Fruit fly (Drosophila melanogaster) whole organism, embryonic: ENCODE results near the gene CG31883.

Experiments used
- ATbp ChIP-seq: fragments of 200-800 bp; sonication (Bioruptor generic); optimal IDR thresholded peaks from 2 replicates; lab custom pipeline; 2017; ENCODE audit warnings: missing biosample characterization, mild to moderate bottlenecking, missing genetic modification characterization, missing genetic modification reagents
- Atf3 ChIP-seq: fragments of 200-800 bp; sonication (Bioruptor generic); optimal IDR thresholded peaks from 3 replicates; lab custom pipeline; 2016; ENCODE audit warnings: missing biosample characterization, missing genetic modification characterization
- B-H2 ChIP-seq: fragments of 200-800 bp; sonication (Bioruptor generic); optimal IDR thresholded peaks from 2 replicates; lab custom pipeline; 2018; ENCODE audit warnings: missing biosample characterization, mild to moderate bottlenecking, missing genetic modification characterization
- Bdp1 ChIP-seq: fragments of 200-800 bp; sonication (Bioruptor generic); optimal IDR thresholded peaks from 3 replicates; lab custom pipeline; 2016; ENCODE audit warnings: missing biosample characterization, missing genetic modification characterization
- C15 ChIP-seq: fragments of 200-800 bp; sonication (Bioruptor generic); IDR thresholded peaks from 3 replicates; pipeline ENCODE4 v1.3.6; 2022; ENCODE audit warnings: missing biosample characterization, missing genetic modification characterization
- CG10979 ChIP-seq: fragments of 200-800 bp; sonication (Bioruptor generic); optimal IDR thresholded peaks from 2 replicates; lab custom pipeline; 2018; ENCODE audit warnings: missing biosample characterization, mild to moderate bottlenecking, missing genetic modification characterization, moderate library complexity
- CG12659 ChIP-seq: fragments of 200-800 bp; sonication (Bioruptor generic); optimal IDR thresholded peaks from 3 replicates; lab custom pipeline; 2017; ENCODE audit warnings: mild to moderate bottlenecking, missing biosample characterization, missing genetic modification reagents, missing genetic modification characterization
- CG13287 ChIP-seq: fragments of 200-800 bp; sonication (Bioruptor generic); IDR thresholded peaks from 2 replicates; pipeline ENCODE4 v1.3.6; 2022; ENCODE audit warnings: missing biosample characterization, missing genetic modification characterization; ENCODE audit not compliant: partially characterized antibody
- CG13296 ChIP-seq: fragments of 200-800 bp; sonication (Bioruptor generic); optimal IDR thresholded peaks from 3 replicates; lab custom pipeline; 2018; ENCODE audit warnings: missing biosample characterization, mild to moderate bottlenecking, missing genetic modification characterization
- CG15514 ChIP-seq: fragments of 200-800 bp; sonication (Bioruptor generic); optimal IDR thresholded peaks from 3 replicates; lab custom pipeline; 2017; ENCODE audit warnings: missing biosample characterization, missing genetic modification characterization, mild to moderate bottlenecking, moderate library complexity, missing genetic modification reagents
- CG15696 ChIP-seq: fragments of 200-800 bp; sonication (Bioruptor generic); optimal IDR thresholded peaks from 2 replicates; lab custom pipeline; 2019; ENCODE audit warnings: missing biosample characterization, mild to moderate bottlenecking, missing genetic modification characterization, moderate library complexity
- CG3407 ChIP-seq: fragments of 200-800 bp; sonication (Bioruptor generic); optimal IDR thresholded peaks from 2 replicates; lab custom pipeline; 2018; ENCODE audit warnings: missing biosample characterization, mild to moderate bottlenecking, missing genetic modification characterization
- CG3995 ChIP-seq: fragments of 200-800 bp; sonication (Bioruptor generic); optimal IDR thresholded peaks from 3 replicates; lab custom pipeline; 2016; ENCODE audit warnings: missing biosample characterization, missing genetic modification characterization
- CG43689 ChIP-seq: fragments of 200-800 bp; sonication (Bioruptor generic); IDR thresholded peaks from 2 replicates; pipeline ENCODE4 v1.3.6; 2022; ENCODE audit warnings: missing biosample characterization, missing genetic modification characterization
- CG6689 ChIP-seq: fragments of 200-800 bp; sonication (Bioruptor generic); IDR thresholded peaks from 2 replicates; pipeline ENCODE4 v1.3.6; 2022; ENCODE audit warnings: missing biosample characterization, missing genetic modification characterization
- CG7745 ChIP-seq: fragments of 200-800 bp; sonication (Bioruptor generic); optimal IDR thresholded peaks from 2 replicates; lab custom pipeline; 2018; ENCODE audit warnings: missing biosample characterization, mild to moderate bottlenecking, missing genetic modification characterization, moderate library complexity
- CG8388 ChIP-seq: fragments of 200-800 bp; sonication (Bioruptor generic); optimal IDR thresholded peaks from 2 replicates; lab custom pipeline; 2019; ENCODE audit warnings: missing biosample characterization, mild to moderate bottlenecking, missing genetic modification characterization, moderate library complexity
- CG9727 ChIP-seq: fragments of 200-800 bp; sonication (Bioruptor generic); optimal IDR thresholded peaks from 3 replicates; lab custom pipeline; 2017; ENCODE audit warnings: missing biosample characterization, mild to moderate bottlenecking, missing genetic modification characterization
- CHES-1-like ChIP-seq: fragments of 200-800 bp; sonication (Bioruptor generic); optimal IDR thresholded peaks from 2 replicates; lab custom pipeline; 2016; ENCODE audit warnings: missing biosample characterization, missing genetic modification characterization
- CkIIα-i1 ChIP-seq: fragments of 200-800 bp; sonication (Bioruptor generic); IDR thresholded peaks from 2 replicates; pipeline ENCODE4 v1.3.6; 2022; ENCODE audit warnings: missing biosample characterization, missing genetic modification characterization
- Hey ChIP-seq: fragments of 200-800 bp; sonication (Bioruptor generic); optimal IDR thresholded peaks from 3 replicates; lab custom pipeline; 2018; ENCODE audit warnings: missing biosample characterization, mild to moderate bottlenecking, missing genetic modification characterization
- HmgD ChIP-seq: fragments of 200-800 bp; sonication (Bioruptor generic); optimal IDR thresholded peaks from 3 replicates; lab custom pipeline; 2016; ENCODE audit warnings: missing biosample characterization, missing genetic modification characterization
- Hr51 ChIP-seq, 2 experiments: fragments of 200-800 bp; sonication (Bioruptor generic); optimal IDR thresholded peaks; 2 replicates in 1 of 2; 3 replicates in 1 of 2; lab custom pipeline; 2016 to 2018; ENCODE audit warnings: missing biosample characterization in 2 of 2, missing genetic modification characterization in 2 of 2, mild to moderate bottlenecking in 1 of 2, moderate library complexity in 1 of 2
- Lpt ChIP-seq: fragments of >200 bp; optimal IDR thresholded peaks from 2 replicates; lab custom pipeline; 2018; ENCODE audit warnings: missing biosample characterization, missing genetic modification characterization
- Med ChIP-seq: fragments of 200-800 bp; sonication (Bioruptor generic); peaks from one replicate; lab custom pipeline; 2016; ENCODE audit warnings: missing biosample characterization, missing genetic modification characterization, mild to moderate bottlenecking, inconsistent platforms, moderate library complexity
- Ptx1 ChIP-seq: fragments of 200-800 bp; sonication (Bioruptor generic); IDR thresholded peaks from 2 replicates; pipeline ENCODE4 v1.3.6; 2022; ENCODE audit warnings: missing biosample characterization, missing genetic modification characterization
- Rx ChIP-seq: fragments of 200-800 bp; sonication (Bioruptor generic); IDR thresholded peaks from 2 replicates; pipeline ENCODE4 v1.3.6; 2022; ENCODE audit warnings: missing biosample characterization, missing genetic modification characterization
- Taf1 ChIP-seq: fragments of 200-800 bp; sonication (Bioruptor generic); IDR thresholded peaks from 2 replicates; pipeline ENCODE4 v1.3.6; 2022; ENCODE audit warnings: missing biosample characterization, missing genetic modification characterization
- abd-A ChIP-seq: fragments of 200-800 bp; sonication (Bioruptor generic); optimal IDR thresholded peaks from 3 replicates; lab custom pipeline; 2019; ENCODE audit warnings: missing biosample characterization, mild to moderate bottlenecking, missing genetic modification characterization, moderate library complexity
- az2 ChIP-seq: fragments of 200-800 bp; sonication (Bioruptor generic); optimal IDR thresholded peaks from 3 replicates; lab custom pipeline; 2016; ENCODE audit warnings: missing biosample characterization, missing genetic modification characterization
- chinmo ChIP-seq: fragments of 200-800 bp; sonication (Bioruptor generic); IDR thresholded peaks from 4 replicates; pipeline ENCODE4 v1.3.6; 2022; ENCODE audit warnings: missing biosample characterization, missing genetic modification characterization; ENCODE audit not compliant: partially characterized antibody
- chm ChIP-seq: fragments of 200-800 bp; sonication (Bioruptor generic); IDR thresholded peaks from 2 replicates; pipeline ENCODE4 v1.3.6; 2022; ENCODE audit warnings: missing biosample characterization, missing genetic modification characterization
- ci ChIP-seq: fragments of 200-800 bp; sonication (Bioruptor generic); IDR thresholded peaks from 3 replicates; pipeline ENCODE4 v1.3.6; 2022; ENCODE audit warnings: missing biosample characterization, missing genetic modification characterization
- croc ChIP-seq: fragments of 200-800 bp; sonication (Bioruptor generic); conservative IDR thresholded peaks from 3 replicates; pipeline ENCODE4 v1.3.6; 2022; ENCODE audit warnings: missing biosample characterization, missing genetic modification characterization
- da ChIP-seq: fragments of 200-800 bp; sonication (Bioruptor generic); optimal IDR thresholded peaks from 2 replicates; lab custom pipeline; 2016; ENCODE audit warnings: missing biosample characterization, missing genetic modification characterization
- fd96Cb ChIP-seq: fragments of 200-800 bp; sonication (Bioruptor generic); optimal IDR thresholded peaks from 2 replicates; lab custom pipeline; 2018; ENCODE audit warnings: missing biosample characterization, mild to moderate bottlenecking, missing genetic modification characterization, moderate library complexity
- gcm2 ChIP-seq: fragments of 200-800 bp; sonication (Bioruptor generic); optimal IDR thresholded peaks from 2 replicates; lab custom pipeline; 2016; ENCODE audit warnings: missing biosample characterization, missing genetic modification characterization
- hkb ChIP-seq, 2 experiments: fragments of 200-800 bp in 1 of 2; fragments of >200 bp in 1 of 2; sonication (Bioruptor generic) in 1 of 2; IDR thresholded peaks in 1 of 2; optimal IDR thresholded peaks in 1 of 2; 2 replicates each; pipeline versions ENCODE4 v1.3.6 to Lab custom; 2017 to 2022; ENCODE audit warnings: missing biosample characterization in 1 of 2, missing genetic modification characterization in 1 of 2
- kah ChIP-seq: fragments of 200-800 bp; sonication (Bioruptor generic); optimal IDR thresholded peaks from 2 replicates; lab custom pipeline; 2018; ENCODE audit warnings: missing biosample characterization, mild to moderate bottlenecking, missing genetic modification characterization
- maf-S ChIP-seq: fragments of 200-800 bp; sonication (Bioruptor generic); optimal IDR thresholded peaks from 2 replicates; lab custom pipeline; 2016; ENCODE audit warnings: missing biosample characterization, missing genetic modification characterization
- nau ChIP-seq: fragments of 200-800 bp; sonication (Bioruptor generic); optimal IDR thresholded peaks from 3 replicates; lab custom pipeline; 2017; ENCODE audit warnings: missing biosample characterization, mild to moderate bottlenecking, missing genetic modification characterization, missing genetic modification reagents
- pita ChIP-seq: fragments of 200-800 bp; sonication (Bioruptor generic); optimal IDR thresholded peaks from 2 replicates; lab custom pipeline; 2017; ENCODE audit warnings: missing biosample characterization, mild to moderate bottlenecking, missing genetic modification characterization
- pros ChIP-seq: fragments of 200-800 bp; sonication (Bioruptor generic); optimal IDR thresholded peaks from 3 replicates; lab custom pipeline; 2019; ENCODE audit warnings: missing biosample characterization, mild to moderate bottlenecking, missing genetic modification characterization, moderate library complexity
- psq ChIP-seq: fragments of 200-800 bp; sonication (Bioruptor generic); optimal IDR thresholded peaks from 2 replicates; lab custom pipeline; 2017; ENCODE audit warnings: missing biosample characterization, missing genetic modification characterization
- run ChIP-seq: fragments of 200-800 bp; sonication (Bioruptor generic); optimal IDR thresholded peaks from 3 replicates; lab custom pipeline; 2018; ENCODE audit warnings: missing biosample characterization, mild to moderate bottlenecking, missing genetic modification characterization
- shn ChIP-seq: fragments of 200-800 bp; sonication (Bioruptor generic); optimal IDR thresholded peaks from 3 replicates; lab custom pipeline; 2016; ENCODE audit warnings: missing biosample characterization, missing genetic modification characterization
- slp2 ChIP-seq: fragments of 200-800 bp; sonication (Bioruptor generic); optimal IDR thresholded peaks from 2 replicates; lab custom pipeline; 2016; ENCODE audit warnings: missing biosample characterization, missing genetic modification characterization
- tup ChIP-seq: fragments of 200-800 bp; sonication (Bioruptor generic); optimal IDR thresholded peaks from 2 replicates; lab custom pipeline; 2016; ENCODE audit warnings: missing biosample characterization, mild to moderate bottlenecking, missing genetic modification characterization, moderate library complexity

CG31883 gene

dm6 chr2L:9520886-9521868, 7.1 kb upstream of the CG31883 start, which contains the start of gene Oatp30B (continued):
- TF ChIP-seq maf-S (GFP tag; lab: Kevin White, UChicago) (peak; percentile 96), CG8388 (GFP tag; lab: Kevin White, UChicago) (peak; percentile 96), ATbp (GFP tag; lab: Kevin White, UChicago) (peak; percentile 89), CG3407 (GFP tag; lab: Kevin White, UChicago) (peak; percentile 88), CG12659 (peak; percentile 97), Atf3 (GFP tag; lab: Kevin White, UChicago) (peak; percentile 94), Rx (GFP tag; lab: Robert Waterston, UW) (peak; percentile 95), ci (GFP tag; lab: Robert Waterston, UW) (peak; percentile 98), CG15514 (GFP tag; lab: Kevin White, UChicago) (peak; percentile 94), shn (peak; percentile 94), Bdp1 (GFP tag; lab: Kevin White, UChicago) (peak; percentile 89), da (GFP tag; lab: Kevin White, UChicago) (peak; percentile 89), nau (GFP tag; lab: Kevin White, UChicago) (peak; percentile 77), Hey (tag; lab: Kevin White, UChicago) (peak; percentile 84), B-H2 (GFP tag; lab: Kevin White, UChicago) (peak; percentile 97), chm (GFP tag; lab: Robert Waterston, UW) (peak; percentile 99), C15 (GFP tag; lab: Robert Waterston, UW) (peak; percentile 94), Lpt (GFP tag; lab: Kevin White, UChicago) (no peak), psq (peak; percentile 99), pita (GFP tag; lab: Kevin White, UChicago) (peak; percentile 86), tup (peak; percentile 93), CG13296 (GFP tag; lab: Kevin White, UChicago) (peak; percentile 94), HmgD (peak; percentile 85), CG10979 (tag; lab: Kevin White, UChicago) (peak; percentile 96), az2 (GFP tag; lab: Kevin White, UChicago) (peak; percentile 97), run (peak; percentile 91), Hr51 (GFP tag; optimal IDR thresholded peaks at IDR 0.05; lab: Kevin White, UChicago) (peak; percentile 96), CG13287 (GFP tag; lab: Robert Waterston, UW) (peak; percentile 100), CG9727 (peak; percentile 96), croc (GFP tag; lab: Robert Waterston, UW) (peak; percentile 93), CG43689 (GFP tag; lab: Robert Waterston, UW) (peak; percentile 91), Ptx1 (GFP tag; lab: Robert Waterston, UW) (peak; percentile 98), CkIIα-i1 (GFP tag; lab: Robert Waterston, UW) (peak; percentile 78), slp2 (GFP tag; lab: Kevin White, UChicago) (peak; percentile 93), CHES-1-like (GFP tag; lab: Kevin White, UChicago) (peak; percentile 95), gcm2 (GFP tag; lab: Kevin White, UChicago) (peak; percentile 91)
- TF ChIP-seq, all 482 proteins: peak for 463

dm6 chr2L:9522766-9523174, 5.5 kb upstream of the CG31883 start:
- TF ChIP-seq CG6689: no peak
- TF ChIP-seq CG15696 (tag; lab: Kevin White, UChicago): no peak
- peak; percentile 29 for TF ChIP-seq abd-A (tag; lab: Kevin White, UChicago)
- TF ChIP-seq kah (GFP tag; lab: Kevin White, UChicago): no peak
- TF ChIP-seq fd96Cb (tag; lab: Kevin White, UChicago): no peak
- TF ChIP-seq pros (GFP tag; lab: Kevin White, UChicago): peak; percentile 69
- TF ChIP-seq Taf1 (GFP tag; lab: Robert Waterston, UW): no peak
- peak; percentile 53 for TF ChIP-seq CG7745 (tag; lab: Kevin White, UChicago)
- peak; percentile 48 for TF ChIP-seq Med (GFP tag; lab: Kevin White, UChicago)
- no peak for TF ChIP-seq CG3995 (GFP tag; lab: Kevin White, UChicago)
- peak; percentile 40; the same call in 1 of the 4 replicates for TF ChIP-seq chinmo (GFP tag; lab: Robert Waterston, UW)
- no peak for TF ChIP-seq hkb (optimal IDR thresholded peaks at IDR 0.05; lab: Kevin White, UChicago)
- TF ChIP-seq hkb (GFP tag; IDR thresholded peaks at IDR 0.05; lab: Robert Waterston, UW): peak; percentile 31; the same call in 1 of the 2 replicates
